Worm (Caenorhabditis elegans) whole organism, L2 larva: ENCODE measurements around the gene F18A1.7.

Experiments
- R02D3.7 ChIP-seq: fragments of 150-350 bp; optimal IDR thresholded peaks from 2 replicates; lab custom pipeline; 2014; ENCODE audit warnings: missing biosample characterization, missing genetic modification characterization
- fos-1 ChIP-seq: fragments of 150-350 bp; optimal IDR thresholded peaks from 2 replicates; lab custom pipeline; 2014; ENCODE audit warnings: missing biosample characterization, missing genetic modification characterization
- nhr-23 ChIP-seq: fragments of 150-350 bp; optimal IDR thresholded peaks from 2 replicates; lab custom pipeline; 2014; ENCODE audit warnings: missing biosample characterization, missing genetic modification reagents, missing genetic modification characterization
- nhr-25 ChIP-seq: fragments of 150-350 bp; sonication (generic microtip); optimal IDR thresholded peaks from 3 replicates; lab custom pipeline; 2014; ENCODE audit warnings: missing biosample characterization, missing genetic modification characterization
- skn-1 ChIP-seq: sonication (generic microtip); optimal IDR thresholded peaks from 2 replicates; lab custom pipeline; 2017; ENCODE audit warnings: missing biosample characterization, missing genetic modification characterization
- snpc-4 ChIP-seq: fragments of 150-350 bp; optimal IDR thresholded peaks from 2 replicates; lab custom pipeline; 2014; ENCODE audit warnings: missing biosample characterization, missing genetic modification characterization
- unc-62 ChIP-seq: fragments of 150-350 bp; optimal IDR thresholded peaks from 2 replicates; lab custom pipeline; 2014; ENCODE audit warnings: missing biosample characterization, missing genetic modification reagents, missing genetic modification characterization
- zag-1 ChIP-seq: fragments of 150-350 bp; optimal IDR thresholded peaks from 2 replicates; lab custom pipeline; 2014; ENCODE audit warnings: missing biosample characterization, missing genetic modification characterization

DNA sequence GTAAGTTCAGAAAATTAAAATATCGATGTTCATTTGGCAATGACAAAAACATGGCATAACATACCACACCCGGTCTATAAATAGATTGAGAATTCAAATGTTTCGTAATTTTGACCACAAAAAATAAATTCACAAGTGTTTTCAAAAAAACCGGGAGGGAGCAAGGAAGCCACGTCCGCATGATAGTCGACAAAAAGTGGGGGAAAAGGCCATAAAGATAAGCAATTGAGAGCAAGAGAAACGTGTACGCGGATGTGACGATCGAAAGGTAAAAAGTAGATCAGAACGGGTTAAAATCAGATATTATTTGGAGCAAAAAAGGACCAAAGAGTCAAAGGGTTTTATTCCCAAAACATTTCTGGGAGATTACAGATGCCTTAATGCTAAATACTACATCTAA, 31.2 kb upstream of the F18A1.7 start:
- TF ChIP-seq skn-1 (no peak), nhr-23 (no peak), snpc-4 (tag; lab: Kevin White, UChicago) (no peak), fos-1 (tag; lab: Kevin White, UChicago) (peak; percentile 76), zag-1 (tag; lab: Kevin White, UChicago) (no peak), unc-62 (GFP tag; lab: Kevin White, UChicago) (no peak), R02D3.7 (tag; lab: Kevin White, UChicago) (no peak), nhr-25 (tag; lab: Kevin White, UChicago) (no peak)
